Fruit fly (Drosophila melanogaster) Kc167 (cell line): ENCODE results near the gene Sap47.

Source experiments
- Myc ChIP-seq: fragments of >200 bp; optimal IDR thresholded peaks from 2 replicates; lab custom pipeline; 2017; ENCODE audit warnings: missing external identifiers
- Sin3A ChIP-seq: fragments of >200 bp; optimal IDR thresholded peaks from 2 replicates; lab custom pipeline; 2018; ENCODE audit warnings: missing external identifiers
- h ChIP-seq: fragments of >200 bp; optimal IDR thresholded peaks from 3 replicates; lab custom pipeline; 2018; ENCODE audit warnings: missing external identifiers
- insv ChIP-seq: fragments of >200 bp; optimal IDR thresholded peaks from 3 replicates; lab custom pipeline; 2018; ENCODE audit warnings: missing external identifiers
- psq ChIP-seq: fragments of >200 bp; optimal IDR thresholded peaks from 2 replicates; lab custom pipeline; 2017; ENCODE audit warnings: missing external identifiers
- ttk ChIP-seq: sonication (Bioruptor generic); optimal IDR thresholded peaks from 2 replicates; lab custom pipeline; 2017; ENCODE audit warnings: missing external identifiers

The Sap47 gene

DNA sequence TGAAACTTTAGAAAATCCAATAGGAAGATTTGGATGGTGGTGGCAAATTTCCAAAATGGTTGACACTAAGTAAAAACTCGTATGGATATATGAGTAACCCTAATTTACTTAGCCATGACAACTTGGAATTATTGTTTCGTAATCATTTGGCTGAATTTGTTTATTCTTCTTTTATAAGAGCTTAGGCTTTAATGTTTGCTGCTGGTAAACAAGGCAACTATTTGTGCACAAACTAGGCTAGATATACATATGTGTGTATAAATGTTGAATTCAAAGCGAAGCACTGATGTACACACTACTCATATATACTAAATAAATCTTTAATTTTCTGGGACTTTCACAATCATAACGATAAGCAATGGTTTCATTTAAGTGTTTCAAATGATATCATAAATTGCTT, 71.0 kb downstream of the Sap47 start:
- TF ChIP-seq h (lab: Kevin White, UChicago) (no peak), psq (lab: Kevin White, UChicago) (no peak), ttk (no peak), Myc (no peak), insv (lab: Kevin White, UChicago) (no peak), Sin3A (lab: Kevin White, UChicago) (no peak)

DNA sequence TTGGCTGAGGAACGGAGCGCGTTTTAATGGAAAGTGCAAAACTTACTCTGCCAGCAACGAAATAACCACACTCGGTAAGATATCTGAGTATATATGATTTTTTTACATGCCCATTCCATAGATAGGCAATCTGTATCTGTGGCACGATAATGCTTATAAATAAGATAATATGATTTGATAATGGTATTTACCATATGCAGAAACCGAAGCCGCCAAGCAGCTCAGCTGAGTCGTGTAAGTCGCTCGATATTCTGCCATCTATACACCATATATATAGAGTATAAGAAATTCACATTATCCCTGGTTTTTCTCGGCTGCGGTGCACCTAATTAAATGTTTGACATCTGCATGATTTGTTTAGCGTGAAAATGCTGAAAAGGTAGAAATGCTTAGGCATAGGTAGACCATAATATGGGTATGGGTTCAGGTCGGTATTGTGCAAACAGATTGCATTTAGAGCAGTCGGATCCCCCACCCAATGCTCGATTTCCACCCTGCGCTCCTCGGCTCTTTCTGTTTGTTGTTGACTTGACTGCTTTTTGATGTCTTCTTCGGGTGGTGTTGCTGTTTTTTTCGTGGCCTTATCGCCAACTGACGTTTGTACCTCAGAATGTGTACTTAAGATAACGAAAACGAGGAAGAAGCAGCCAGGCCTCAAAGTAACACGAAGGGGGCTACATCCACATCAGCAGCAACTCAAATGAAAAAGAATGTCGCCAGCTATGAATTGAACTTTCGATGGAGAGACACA, 72.1 kb downstream of the Sap47 start:
- TF ChIP-seq psq (lab: Kevin White, UChicago) = no peak
- TF ChIP-seq ttk = no peak
- no peak for TF ChIP-seq Sin3A (lab: Kevin White, UChicago)
- no peak for TF ChIP-seq insv (lab: Kevin White, UChicago)
- no peak for TF ChIP-seq Myc
- TF ChIP-seq h (lab: Kevin White, UChicago) = no peak

DNA sequence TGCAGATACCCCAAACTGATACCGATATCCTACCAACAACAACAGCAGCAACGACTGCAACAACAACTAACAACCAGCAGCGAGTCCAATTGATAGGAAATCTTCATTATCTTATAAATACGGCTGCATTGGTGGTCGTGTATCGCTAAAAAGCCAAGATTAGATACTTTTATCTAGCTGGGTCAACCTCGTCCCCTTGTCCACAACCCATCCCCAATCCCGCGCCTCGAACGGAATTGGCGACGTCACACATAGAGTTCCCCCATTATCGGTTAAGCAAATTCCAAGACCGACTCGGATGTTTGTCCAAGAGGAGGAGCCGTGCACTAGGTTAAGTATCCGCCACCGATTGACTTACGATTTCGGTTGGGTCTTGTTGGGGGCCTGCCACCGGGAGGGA, 73.4 kb downstream of the Sap47 start:
- TF ChIP-seq psq (lab: Kevin White, UChicago) (no peak), h (lab: Kevin White, UChicago) (no peak), Sin3A (lab: Kevin White, UChicago) (no peak), Myc (no peak), ttk (no peak), insv (lab: Kevin White, UChicago) (no peak)

DNA sequence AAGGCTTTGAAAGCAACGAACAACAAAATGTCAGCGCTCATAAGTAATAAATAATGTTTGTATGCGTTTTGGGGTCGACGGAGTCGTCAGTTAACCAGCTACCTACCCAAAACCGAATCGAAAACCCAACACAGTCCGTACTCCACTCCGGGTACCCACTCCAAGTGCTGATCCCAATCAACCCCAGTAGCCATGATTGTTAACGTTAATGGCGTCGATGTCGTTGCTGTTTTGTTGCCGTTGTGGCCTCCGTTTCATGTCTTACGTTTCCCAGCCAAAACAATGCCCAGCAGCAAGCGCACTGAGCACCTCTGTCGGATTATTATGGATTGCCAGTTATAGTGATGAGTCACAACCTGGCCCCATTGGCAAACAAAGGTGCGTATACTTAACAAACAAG, 74.1 kb downstream of the Sap47 start, which contains the start of gene GATAe:
TSS of gene GATAe (plus strand) at position 76 of the 400 bp plus-strand sequence.
- no peak for TF ChIP-seq insv (lab: Kevin White, UChicago)
- no peak for TF ChIP-seq Sin3A (lab: Kevin White, UChicago)
- no peak for TF ChIP-seq h (lab: Kevin White, UChicago)
- TF ChIP-seq ttk = no peak
- no peak for TF ChIP-seq Myc
- TF ChIP-seq psq (lab: Kevin White, UChicago) = no peak

DNA sequence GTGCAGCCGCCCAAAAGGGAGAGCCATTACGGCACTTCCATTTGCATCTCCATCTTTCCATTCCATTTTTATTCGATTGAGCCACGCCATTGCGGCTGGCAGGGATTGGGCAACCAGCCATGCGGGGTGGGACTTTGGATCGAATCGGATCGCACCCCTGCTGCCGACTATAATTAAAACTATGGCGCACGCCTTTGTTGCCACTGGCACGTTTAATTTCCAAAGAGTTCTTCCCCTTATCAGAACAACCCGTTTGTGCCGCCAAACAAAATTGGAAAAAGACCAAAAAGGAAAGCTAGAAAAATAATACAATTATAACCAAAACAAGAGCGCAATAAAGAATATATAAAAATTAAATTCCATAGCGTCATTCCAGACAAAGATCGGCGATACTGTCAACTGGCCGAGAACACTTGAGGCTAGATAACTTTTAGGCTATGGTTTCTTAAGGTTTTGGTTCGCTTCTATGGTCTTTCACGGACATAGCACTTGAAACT, 75.2 kb downstream of the Sap47 start:
- no peak for TF ChIP-seq Sin3A (lab: Kevin White, UChicago)
- TF ChIP-seq h (lab: Kevin White, UChicago) = no peak
- TF ChIP-seq ttk = no peak
- no peak for TF ChIP-seq Myc
- no peak for TF ChIP-seq insv (lab: Kevin White, UChicago)
- TF ChIP-seq psq (lab: Kevin White, UChicago) = no peak
